Fruit fly (Drosophila melanogaster) whole organism, prepupa: ENCODE results near the gene acj6.

Experiments used
- CG32006 ChIP-seq: fragments of 200-800 bp; sonication (Bioruptor generic); optimal IDR thresholded peaks from 3 replicates; lab custom pipeline; 2017; ENCODE audit warnings: missing biosample characterization, mild to moderate bottlenecking, missing genetic modification characterization
- CG7368 ChIP-seq: fragments of 200-800 bp; sonication (Bioruptor generic); optimal IDR thresholded peaks from 3 replicates; lab custom pipeline; 2016; ENCODE audit warnings: missing biosample characterization, missing genetic modification characterization
- Eip93F ChIP-seq: fragments of 200-800 bp; sonication (Bioruptor generic); optimal IDR thresholded peaks from 2 replicates; lab custom pipeline; 2016; ENCODE audit warnings: missing biosample characterization, mild to moderate bottlenecking, missing genetic modification characterization
- Gug ChIP-seq: fragments of 200-800 bp; sonication (Bioruptor generic); IDR thresholded peaks from 2 replicates; pipeline ENCODE4 v1.3.6; 2022; ENCODE audit warnings: missing biosample characterization, missing genetic modification characterization
- Hr38 ChIP-seq: sonication (Bioruptor generic); optimal IDR thresholded peaks from 2 replicates; lab custom pipeline; 2016; ENCODE audit warnings: missing biosample characterization, missing genetic modification characterization
- Lpt ChIP-seq: fragments of 200-800 bp; sonication (Bioruptor generic); optimal IDR thresholded peaks from 3 replicates; lab custom pipeline; 2016; ENCODE audit warnings: missing biosample characterization, missing genetic modification characterization
- cyc ChIP-seq: fragments of 200-800 bp; sonication (Bioruptor generic); optimal IDR thresholded peaks from 3 replicates; lab custom pipeline; 2016; ENCODE audit warnings: missing biosample characterization, missing genetic modification characterization
- fd59A ChIP-seq: fragments of 200-800 bp; sonication (Bioruptor generic); optimal IDR thresholded peaks from 2 replicates; lab custom pipeline; 2017; ENCODE audit warnings: missing biosample characterization, mild to moderate bottlenecking, missing genetic modification characterization, missing genetic modification reagents
- topi ChIP-seq: fragments of 200-800 bp; sonication (Bioruptor generic); optimal IDR thresholded peaks from 3 replicates; lab custom pipeline; 2016; ENCODE audit warnings: missing biosample characterization, missing genetic modification characterization

DNA sequence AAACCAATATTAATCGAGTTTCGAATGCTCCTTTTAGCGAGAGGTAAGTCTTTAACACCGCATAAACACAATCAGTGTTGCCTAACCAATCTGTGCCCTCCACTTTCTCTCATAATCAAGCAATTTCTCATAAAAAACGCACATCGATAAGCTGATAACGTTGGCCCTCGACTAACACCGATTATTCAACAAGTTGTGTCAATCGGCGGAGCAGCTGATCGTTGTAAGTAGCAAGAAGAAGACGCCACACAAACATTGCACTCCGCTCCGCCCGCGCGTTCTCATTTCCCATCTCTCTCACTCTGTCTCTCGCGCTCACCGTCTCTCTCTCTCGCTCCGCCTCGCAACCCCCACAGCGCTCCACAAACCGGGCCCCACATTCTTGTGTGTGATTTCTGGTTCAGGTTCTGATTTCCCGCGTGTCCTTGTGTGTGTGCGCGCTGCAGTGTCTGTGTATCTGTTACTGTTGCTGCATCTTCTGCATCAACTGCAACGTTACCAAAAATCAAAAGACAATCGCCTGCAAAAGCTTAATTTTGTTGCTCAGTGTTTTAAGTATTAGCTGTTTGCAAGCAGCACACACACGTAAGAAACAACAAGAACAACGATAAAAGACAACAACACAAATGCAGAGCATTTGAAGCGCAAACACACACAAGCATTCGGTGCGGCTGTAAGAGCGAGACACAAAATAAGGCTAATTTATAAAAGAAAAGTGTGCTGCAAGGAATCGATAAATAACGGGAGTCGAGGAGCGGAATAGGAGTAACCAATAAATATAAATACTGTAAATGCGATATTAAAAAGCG lies 45.6 kb downstream of the acj6 start, which contains the start of the genes CG9114 and HDAC6:
- TF ChIP-seq Eip93F (GFP tag; lab: Kevin White, UChicago) (no peak), CG7368 (GFP tag; lab: Kevin White, UChicago) (peak; percentile 0), Gug (GFP tag; lab: Robert Waterston, UW) (0 out of 2 replicates have a peak, but pooled peaks have one; percentile 13), cyc (no peak), topi (GFP tag; lab: Kevin White, UChicago) (peak; percentile 12), Hr38 (no peak), CG32006 (GFP tag; lab: Kevin White, UChicago) (no peak), Lpt (peak; percentile 31), fd59A (GFP tag; lab: Kevin White, UChicago) (no peak)
